Fruit fly (Drosophila melanogaster) S2 (cell line): ENCODE measurements around the gene sunn.

Experiments
- CG8478 ChIP-seq: fragments of >200 bp; optimal IDR thresholded peaks from 2 replicates; lab custom pipeline; 2018
- CTCF ChIP-seq, 2 experiments: fragments of >200 bp; optimal IDR thresholded peaks; 2 replicates each; lab custom pipeline; 2018

Gene sunn

DNA sequence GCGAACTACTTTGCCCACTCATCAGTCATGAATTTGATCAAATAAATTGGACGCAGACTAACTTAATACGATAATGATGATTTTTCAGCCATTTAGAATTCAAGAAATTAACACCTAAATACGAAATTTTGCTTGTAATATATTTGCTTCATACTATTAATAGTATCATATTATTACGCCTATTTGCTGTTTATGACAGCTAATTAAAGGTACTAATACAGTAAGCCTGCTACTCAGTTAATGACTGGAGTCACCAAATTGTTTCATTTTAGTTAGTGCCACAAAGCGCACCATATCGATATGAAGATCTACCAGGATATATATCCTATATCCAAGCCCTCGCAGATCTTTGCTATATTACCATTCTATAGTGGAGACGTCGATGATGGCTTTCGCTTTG, 22.9 kb downstream of the sunn start, which contains the start of gene Gr68a:
Gr68a (plus strand) TSS at position 301 of the 400 bp plus-strand sequence.
- no peak for TF ChIP-seq CG8478 (lab: Kevin White, UChicago)
- no peak for TF ChIP-seq CTCF (optimal IDR thresholded peaks at IDR 0.05; lab: Kevin White, UChicago)

- TF ChIP-seq CTCF (optimal IDR thresholded peaks at IDR 0.05; lab: Kevin White, UChicago), result no peak
- TF ChIP-seq CG8478 (lab: Kevin White, UChicago), result no peak
Measured at dm6 chr3L:11764930-11765329, 36.8 kb downstream of the sunn start.

DNA sequence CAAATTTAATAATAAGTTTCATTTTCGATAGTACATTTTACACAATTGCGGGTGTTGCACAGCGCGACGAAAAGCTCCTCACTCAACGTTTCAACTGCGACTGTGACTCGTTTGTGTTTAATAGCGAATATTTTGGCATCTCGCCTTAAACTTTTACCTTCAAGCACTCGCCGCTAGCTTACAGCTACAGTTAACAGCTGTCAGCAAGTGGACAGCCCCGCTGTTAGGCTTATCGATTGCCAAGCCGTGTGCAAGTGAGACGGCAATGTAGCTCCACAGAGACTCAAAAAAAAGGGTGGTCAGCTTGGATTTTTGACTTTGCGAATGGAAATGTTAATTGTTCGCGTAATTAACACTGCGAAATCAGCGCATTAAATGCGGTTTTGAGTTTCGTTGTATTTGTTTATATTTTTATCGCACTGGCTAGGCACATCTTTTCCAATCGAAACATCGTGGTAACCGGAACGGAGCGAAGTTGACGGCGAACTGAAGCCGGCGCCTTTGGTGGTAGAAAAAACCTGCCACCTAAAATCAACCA, 37.6 kb downstream of the sunn start, which contains the start of gene loaf:
loaf (minus strand) TSS at position 488 of the 538 bp plus-strand sequence.
- no peak for TF ChIP-seq CTCF (optimal IDR thresholded peaks at IDR 0.05; lab: Kevin White, UChicago)
- no peak for TF ChIP-seq CG8478 (lab: Kevin White, UChicago)

DNA sequence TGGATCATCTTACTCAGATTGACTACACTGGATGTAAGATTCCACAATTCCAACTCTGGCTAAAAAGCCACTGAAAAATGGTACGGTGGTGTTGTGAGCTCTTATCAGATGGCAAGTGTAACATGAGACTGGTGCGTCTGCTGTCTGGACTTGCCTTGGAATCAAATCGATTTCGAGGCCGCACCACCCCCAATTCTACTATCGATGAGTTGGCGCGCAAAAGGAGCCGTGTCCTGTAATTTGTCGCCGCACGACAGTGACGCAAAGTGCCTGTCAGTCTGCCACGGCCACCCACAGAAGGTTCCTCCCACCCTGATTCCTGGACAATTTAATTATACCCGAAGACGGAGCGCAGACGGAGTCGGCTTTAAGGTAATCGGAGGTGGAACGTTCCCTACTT, 38.4 kb downstream of the sunn start:
- TF ChIP-seq CG8478 (lab: Kevin White, UChicago) (no peak), CTCF (optimal IDR thresholded peaks at IDR 0.05; lab: Kevin White, UChicago) (no peak)

- TF ChIP-seq CTCF (optimal IDR thresholded peaks at IDR 0.05; lab: Kevin White, UChicago) (no peak), CG8478 (lab: Kevin White, UChicago) (no peak)
Measured at dm6 chr3L:11772057-11772456, 43.9 kb downstream of the sunn start, which contains the start of gene Muc68D. Muc68D (minus strand) TSS chr3L:11772157.

- no peak for TF ChIP-seq CG8478 (lab: Kevin White, UChicago)
- no peak for TF ChIP-seq CTCF (optimal IDR thresholded peaks at IDR 0.05; lab: Kevin White, UChicago)
Measured at dm6 chr3L:11772608-11773017, 44.5 kb downstream of the sunn start.

DNA sequence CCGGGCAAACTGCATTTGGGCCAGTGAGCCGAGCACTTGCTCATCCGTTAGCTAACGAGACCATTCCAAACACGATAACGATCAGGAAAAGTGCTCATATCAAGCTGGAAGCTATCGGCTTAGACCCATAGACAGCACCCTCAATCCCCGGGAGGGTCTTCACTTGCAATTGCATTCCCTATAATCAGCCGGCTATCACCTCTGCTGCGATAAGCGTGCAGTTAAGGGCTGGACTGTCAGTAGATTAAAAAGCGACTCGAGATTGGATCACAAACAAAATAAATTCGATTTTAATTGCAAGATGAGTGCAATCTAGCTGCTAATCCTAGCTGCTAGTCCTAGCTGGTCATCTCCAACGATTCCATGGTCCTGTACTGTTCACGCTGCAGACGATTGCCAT, 45.6 kb downstream of the sunn start:
- TF ChIP-seq CG8478 (lab: Kevin White, UChicago), result no peak
- TF ChIP-seq CTCF (optimal IDR thresholded peaks at IDR 0.05; lab: Kevin White, UChicago), result no peak

dm6 chr3L:11774401-11774800, 46.3 kb downstream of the sunn start, which contains the start of gene Tim13:
Tim13 (minus strand) TSS chr3L:11774501.
- TF ChIP-seq CG8478 (lab: Kevin White, UChicago), result no peak
- TF ChIP-seq CTCF (optimal IDR thresholded peaks at IDR 0.05; lab: Kevin White, UChicago), result no peak

DNA sequence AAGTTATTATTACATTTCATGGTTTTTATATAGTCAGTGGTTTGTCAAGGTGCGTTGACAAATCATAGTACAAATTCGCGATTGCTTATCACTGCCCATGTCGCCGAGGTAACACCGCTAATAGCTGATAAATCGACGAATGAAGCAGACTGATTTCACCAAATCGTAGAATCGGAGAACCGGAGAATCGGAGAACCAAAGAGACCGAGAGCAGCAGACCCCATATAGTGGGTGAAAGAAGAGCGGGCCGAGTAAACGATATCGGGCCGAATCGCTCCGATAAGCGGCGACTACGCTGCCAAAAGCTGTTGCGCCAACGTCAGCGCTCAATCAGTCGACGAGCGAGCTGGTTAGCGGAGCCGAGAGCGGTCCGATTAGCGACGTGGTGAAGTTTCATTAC, 48.6 kb downstream of the sunn start, which contains the start of gene CG14131:
CG14131 (plus strand) TSS at position 343 of the 400 bp plus-strand sequence.
- no peak for TF ChIP-seq CTCF (optimal IDR thresholded peaks at IDR 0.05; lab: Kevin White, UChicago)
- no peak for TF ChIP-seq CG8478 (lab: Kevin White, UChicago)

- TF ChIP-seq CG8478 (lab: Kevin White, UChicago) (no peak), CTCF (optimal IDR thresholded peaks at IDR 0.05; lab: Kevin White, UChicago) (no peak)
Measured at dm6 chr3L:11777348-11777958, 49.3 kb downstream of the sunn start.
